Worm (Caenorhabditis elegans) whole organism, young adult: ENCODE results near the gene str-199.

Experiments
- B0019.2 ChIP-seq: fragments of 200-800 bp; sonication (Bioruptor generic); conservative IDR thresholded peaks from 2 replicates; pipeline ENCODE4 v1.3.6; 2022; ENCODE audit warnings: missing genetic modification reagents, missing genetic modification characterization, missing compliant biosample characterization
- F10E7.11 ChIP-seq: sonication (generic microtip); optimal IDR thresholded peaks from 2 replicates; lab custom pipeline; 2017; ENCODE audit warnings: mild to moderate bottlenecking, missing genetic modification characterization, moderate library complexity, missing compliant biosample characterization
- F22D6.2 ChIP-seq: sonication (generic microtip); optimal IDR thresholded peaks from 2 replicates; lab custom pipeline; 2016; ENCODE audit warnings: mild to moderate bottlenecking, missing genetic modification characterization, missing compliant biosample characterization
- F23B12.7 ChIP-seq: sonication (generic microtip); optimal IDR thresholded peaks from 2 replicates; lab custom pipeline; 2017; ENCODE audit warnings: missing genetic modification characterization, mild to moderate bottlenecking, missing compliant biosample characterization, antibody characterized with exemption, moderate library complexity; ENCODE audit not compliant: insufficient read depth
- F37B4.10 ChIP-seq: fragments of 200-800 bp; sonication (Bioruptor generic); IDR thresholded peaks from 2 replicates; pipeline ENCODE4 v1.3.6; 2022; ENCODE audit warnings: missing genetic modification characterization, missing compliant biosample characterization
- K11D2.4 ChIP-seq: fragments of 200-800 bp; sonication (Bioruptor generic); IDR thresholded peaks from 2 replicates; pipeline ENCODE4 v1.3.6; 2022; ENCODE audit warnings: missing genetic modification reagents, missing genetic modification characterization, missing compliant biosample characterization
- K12H6.12 ChIP-seq: fragments of 200-800 bp; sonication (Bioruptor generic); optimal IDR thresholded peaks from 2 replicates; lab custom pipeline; 2018; ENCODE audit warnings: mild to moderate bottlenecking, missing genetic modification characterization, missing compliant biosample characterization
- Y67H2A.10 ChIP-seq: fragments of 200-800 bp; sonication (Bioruptor generic); conservative IDR thresholded peaks from 2 replicates; pipeline ENCODE4 v1.3.6; 2022; ENCODE audit warnings: missing genetic modification reagents, missing genetic modification characterization, missing compliant biosample characterization
- Y79H2A.3 ChIP-seq: fragments of 200-800 bp; sonication (Bioruptor generic); conservative IDR thresholded peaks from 2 replicates; pipeline ENCODE4 v1.3.6; 2022; ENCODE audit warnings: missing genetic modification reagents, missing genetic modification characterization, missing compliant biosample characterization
- Y95B8A.8 ChIP-seq: fragments of 200-800 bp; sonication (Bioruptor generic); IDR thresholded peaks from 2 replicates; pipeline ENCODE4 v1.3.6; 2022; ENCODE audit warnings: missing genetic modification reagents, missing genetic modification characterization, missing compliant biosample characterization
- athp-1 ChIP-seq: sonication (generic microtip); optimal IDR thresholded peaks from 2 replicates; lab custom pipeline; 2017; ENCODE audit warnings: mild to moderate bottlenecking, missing genetic modification characterization, missing compliant biosample characterization
- attf-3 ChIP-seq: fragments of 200-800 bp; sonication (Bioruptor generic); conservative IDR thresholded peaks from 2 replicates; pipeline ENCODE4 v1.3.6; 2022; ENCODE audit warnings: missing genetic modification reagents, missing genetic modification characterization, missing compliant biosample characterization
- cebp-2 ChIP-seq: fragments of 200-800 bp; sonication (Bioruptor generic); IDR thresholded peaks from 2 replicates; pipeline ENCODE4 v1.3.6; 2022; ENCODE audit warnings: missing genetic modification characterization, missing compliant biosample characterization
- dpff-1 ChIP-seq: sonication (generic microtip); optimal IDR thresholded peaks from 2 replicates; lab custom pipeline; 2017; ENCODE audit warnings: mild to moderate bottlenecking, missing genetic modification characterization, missing compliant biosample characterization
- ets-4 ChIP-seq: fragments of 200-800 bp; sonication (Bioruptor generic); optimal IDR thresholded peaks from 2 replicates; lab custom pipeline; 2018; ENCODE audit warnings: mild to moderate bottlenecking, missing genetic modification characterization, missing compliant biosample characterization
- gei-17 ChIP-seq: fragments of 200-800 bp; sonication (Bioruptor generic); optimal IDR thresholded peaks from 2 replicates; lab custom pipeline; 2018; ENCODE audit warnings: mild to moderate bottlenecking, missing genetic modification characterization, missing compliant biosample characterization
- hlh-26 ChIP-seq: fragments of 200-800 bp; sonication (Bioruptor generic); conservative IDR thresholded peaks from 2 replicates; pipeline ENCODE4 v1.3.6; 2022; ENCODE audit warnings: missing genetic modification reagents, missing genetic modification characterization, missing compliant biosample characterization
- hrde-1 ChIP-seq: sonication (generic microtip); optimal IDR thresholded peaks from 2 replicates; lab custom pipeline; 2016; ENCODE audit warnings: missing genetic modification characterization, mild to moderate bottlenecking, missing compliant biosample characterization, moderate library complexity, missing genotype, missing genetic modification reagents, borderline replicate concordance
- lag-1 ChIP-seq: fragments of 200-800 bp; sonication (Bioruptor generic); IDR thresholded peaks from 2 replicates; pipeline ENCODE4 v1.3.6; 2022; ENCODE audit warnings: missing genetic modification reagents, missing genetic modification characterization, missing compliant biosample characterization
- let-607 ChIP-seq, 2 experiments: fragments of 200-800 bp in 1 of 2; sonication (Bioruptor generic) in 1 of 2; sonication (generic microtip) in 1 of 2; optimal IDR thresholded peaks; 2 replicates each; lab custom pipeline; 2016 to 2018; ENCODE audit warnings: mild to moderate bottlenecking in 2 of 2, missing compliant biosample characterization in 2 of 2, missing genetic modification characterization in 2 of 2, moderate library complexity in 2 of 2, missing genotype in 1 of 2
- madf-3 ChIP-seq: fragments of 200-800 bp; sonication (Bioruptor generic); IDR thresholded peaks from 2 replicates; pipeline ENCODE4 v1.3.6; 2022; ENCODE audit warnings: missing genetic modification reagents, missing genetic modification characterization, missing compliant biosample characterization
- mcd-1 ChIP-seq: fragments of 200-800 bp; sonication (Bioruptor generic); IDR thresholded peaks from 2 replicates; pipeline ENCODE4 v1.3.6; 2022; ENCODE audit warnings: missing genetic modification reagents, missing genetic modification characterization, missing compliant biosample characterization
- mes-4 ChIP-seq: sonication (generic microtip); optimal IDR thresholded peaks from 2 replicates; lab custom pipeline; 2016; ENCODE audit warnings: missing genotype, missing genetic modification characterization, missing compliant biosample characterization
- nfyb-1 ChIP-seq: fragments of 200-800 bp; sonication (Bioruptor generic); IDR thresholded peaks from 2 replicates; pipeline ENCODE4 v1.3.6; 2022; ENCODE audit warnings: missing genetic modification reagents, missing genetic modification characterization, missing compliant biosample characterization
- nhr-120 ChIP-seq: fragments of 200-800 bp; sonication (Bioruptor generic); IDR thresholded peaks from 2 replicates; pipeline ENCODE4 v1.3.6; 2022; ENCODE audit warnings: missing genetic modification characterization, missing compliant biosample characterization
- nhr-80 ChIP-seq: sonication (generic microtip); optimal IDR thresholded peaks from 2 replicates; lab custom pipeline; 2016; ENCODE audit warnings: missing genetic modification characterization, missing compliant biosample characterization
- pha-4 ChIP-seq: fragments of 150-350 bp; sonication (generic microtip); optimal IDR thresholded peaks from 2 replicates; lab custom pipeline; 2014; ENCODE audit warnings: missing biosample characterization, missing genetic modification reagents, missing genetic modification characterization
- rpc-1 ChIP-seq, 2 experiments: fragments of 150-350 bp in 1 of 2; sonication (generic microtip) in 1 of 2; optimal IDR thresholded peaks; 2 replicates each; lab custom pipeline; 2014 to 2018; ENCODE audit warnings: missing biosample characterization in 1 of 2, missing genetic modification characterization in 1 of 2, missing genetic modification reagents in 1 of 2, missing genotype in 1 of 2
- sea-2 ChIP-seq: fragments of 200-800 bp; sonication (Bioruptor generic); IDR thresholded peaks from 2 replicates; pipeline ENCODE4 v1.3.6; 2022; ENCODE audit warnings: missing genetic modification characterization, missing compliant biosample characterization
- snpc-1.3 ChIP-seq: sonication (generic microtip); optimal IDR thresholded peaks from 2 replicates; lab custom pipeline; 2017; ENCODE audit warnings: missing genetic modification characterization, mild to moderate bottlenecking, missing compliant biosample characterization, antibody characterized with exemption, moderate library complexity, missing genotype, missing genetic modification reagents; ENCODE audit not compliant: insufficient read depth
- snpc-4 ChIP-seq, 5 experiments: fragments of 150-350 bp in 1 of 5; sonication (generic microtip) in 4 of 5; optimal IDR thresholded peaks; 2 replicates each; lab custom pipeline; 2014 to 2018; ENCODE audit warnings: missing genetic modification characterization in 5 of 5, missing biosample characterization in 3 of 5, antibody characterized with exemption in 2 of 5, mild to moderate bottlenecking in 2 of 5, missing compliant biosample characterization in 2 of 5, missing genotype in 2 of 5, moderate library complexity in 2 of 5, missing genetic modification reagents in 1 of 5
- unc-130 ChIP-seq: sonication (generic microtip); optimal IDR thresholded peaks from 2 replicates; lab custom pipeline; 2016; ENCODE audit warnings: missing genetic modification reagents, missing genetic modification characterization, missing compliant biosample characterization
- zfh-2 ChIP-seq: fragments of 200-800 bp; sonication (Bioruptor generic); conservative IDR thresholded peaks from 2 replicates; pipeline ENCODE4 v1.3.6; 2022; ENCODE audit warnings: missing genetic modification reagents, missing genetic modification characterization, missing compliant biosample characterization

Gene str-199

ce11 chrV:17211989-17212731 is 21.9 kb upstream of the str-199 start, which contains the start of gene srh-236 (continued):
- TF ChIP-seq snpc-1.3 (tag; lab: Kevin White, UChicago), result no peak
- no peak for TF ChIP-seq mes-4 (tag; lab: Kevin White, UChicago)
- no peak for TF ChIP-seq Y79H2A.3
- no peak for TF ChIP-seq nhr-120 (GFP tag; lab: Robert Waterston, UW)
- TF ChIP-seq gei-17 (GFP tag; lab: Kevin White, UChicago), result no peak
- no peak for TF ChIP-seq nfyb-1 (GFP tag; lab: Robert Waterston, UW)
- TF ChIP-seq let-607 (tag; optimal IDR thresholded peaks at IDR 0.05; lab: Kevin White, UChicago), result no peak
- no peak for TF ChIP-seq mcd-1
- TF ChIP-seq nhr-80 (tag; lab: Kevin White, UChicago), result no peak
- TF ChIP-seq F10E7.11 (tag; lab: Kevin White, UChicago), result no peak
- no peak for TF ChIP-seq ets-4 (GFP tag; lab: Kevin White, UChicago)

- no peak for TF ChIP-seq sea-2 (GFP tag; lab: Robert Waterston, UW)
- TF ChIP-seq cebp-2 (GFP tag; lab: Robert Waterston, UW), result no peak
- TF ChIP-seq dpff-1 (tag; lab: Kevin White, UChicago), result no peak
- TF ChIP-seq mcd-1, result no peak
- TF ChIP-seq B0019.2 (GFP tag; lab: Robert Waterston, UW), result no peak
- no peak for TF ChIP-seq F23B12.7
- TF ChIP-seq mes-4 (tag; lab: Kevin White, UChicago), result no peak
- TF ChIP-seq F22D6.2 (tag; lab: Kevin White, UChicago), result no peak
- no peak for TF ChIP-seq Y67H2A.10 (GFP tag; lab: Robert Waterston, UW)
Observed at ce11 chrV:17208045-17208444, 17.7 kb upstream of the str-199 start, which contains the start of gene Y68A4A.13. Gene Y68A4A.13 (minus strand): TSS chrV:17208145.

ce11 chrV:17206469-17206868 is 16.2 kb upstream of the str-199 start:
- no peak for TF ChIP-seq rpc-1 (optimal IDR thresholded peaks at IDR 0.05; lab: Kevin White, UChicago)
- no peak for TF ChIP-seq rpc-1 (tag; optimal IDR thresholded peaks at IDR 0.05; lab: Kevin White, UChicago)
- TF ChIP-seq zfh-2, result peak; percentile 92
- no peak for TF ChIP-seq K12H6.12 (tag; lab: Kevin White, UChicago)
- TF ChIP-seq K11D2.4 (GFP tag; lab: Robert Waterston, UW), result no peak
- TF ChIP-seq madf-3, result 0 out of 2 replicates have a peak, but pooled peaks have one; percentile 48
- TF ChIP-seq attf-3 (GFP tag; lab: Robert Waterston, UW), result 0 out of 2 replicates have a peak, but pooled peaks have one; percentile 11
- TF ChIP-seq pha-4, result no peak
- TF ChIP-seq athp-1 (tag; lab: Kevin White, UChicago), result no peak
- no peak for TF ChIP-seq Y95B8A.8 (GFP tag; lab: Robert Waterston, UW)
- TF ChIP-seq snpc-4 (GFP tag; optimal IDR thresholded peaks at IDR 0.05; lab: Kevin White, UChicago), result no peak
- TF ChIP-seq snpc-4 (tag; optimal IDR thresholded peaks at IDR 0.05; lab: Kevin White, UChicago), result peak in 1 of 4 experiments; percentile 31
- no peak for TF ChIP-seq hlh-26 (GFP tag; lab: Robert Waterston, UW)
- TF ChIP-seq gei-17 (GFP tag; lab: Kevin White, UChicago), result no peak
- TF ChIP-seq unc-130 (GFP tag; lab: Kevin White, UChicago), result no peak
- no peak for TF ChIP-seq Y67H2A.10 (GFP tag; lab: Robert Waterston, UW)
- no peak for TF ChIP-seq F37B4.10 (GFP tag; lab: Robert Waterston, UW)
- TF ChIP-seq lag-1, result no peak
- no peak for TF ChIP-seq hrde-1 (tag; lab: Kevin White, UChicago)
- TF ChIP-seq, all 124 proteins: peak for 4
